Fruit fly (Drosophila melanogaster): Measurements from ENCODE around the gene mgl.

mgl gene

dm6 chrX:9319140-9319539, 180.8 kb downstream of the mgl start, which contains the start of the genes c12.1 and c12.2 (continued):
- TF ChIP-seq CG17186 (GFP tag; optimal IDR thresholded peaks at IDR 0.05) (peak; percentile 87), CG15514 (GFP tag; optimal IDR thresholded peaks at IDR 0.05) (peak; percentile 75), CG2712 (tag; optimal IDR thresholded peaks at IDR 0.05) (no peak), Nf-YB (GFP tag; optimal IDR thresholded peaks at IDR 0.05) (peak; percentile 6), Bteb2 (GFP tag; optimal IDR thresholded peaks at IDR 0.05) (no peak), CG7839 (tag; optimal IDR thresholded peaks at IDR 0.05) (no peak), Atf3 (GFP tag; optimal IDR thresholded peaks at IDR 0.05) (no peak), CG31224 (GFP tag; IDR thresholded peaks at IDR 0.05) (no peak), ATbp (GFP tag; optimal IDR thresholded peaks at IDR 0.05) (no peak), CG34422 (GFP tag; IDR thresholded peaks at IDR 0.05) (peak; percentile 87), Ets65A (GFP tag) (peak; percentile 55), Adf1 (GFP tag; IDR thresholded peaks at IDR 0.05) (0 out of 2 replicates have a peak, but pooled peaks have one; percentile 6), CG6689 (GFP tag; IDR thresholded peaks at IDR 0.05) (no peak), vnd (GFP tag; IDR thresholded peaks at IDR 0.05; ENCODE audit: partially characterized antibody) (peak; percentile 47; the same call in 1 of the 3 replicates), zf30C (GFP tag; optimal IDR thresholded peaks at IDR 0.05) (no peak), Hey (tag; optimal IDR thresholded peaks at IDR 0.05) (no peak), onecut (GFP tag; IDR thresholded peaks at IDR 0.05) (no peak), Dek (tag; optimal IDR thresholded peaks at IDR 0.05) (no peak), CG12104 (GFP tag; optimal IDR thresholded peaks at IDR 0.05) (no peak), CG3281 (GFP tag; optimal IDR thresholded peaks at IDR 0.05) (no peak), E2f2 (GFP tag; IDR thresholded peaks at IDR 0.05) (peak; percentile 67), Oaz (GFP tag; IDR thresholded peaks at IDR 0.05) (no peak), esg (GFP tag; conservative IDR thresholded peaks at IDR 0.05) (no peak), corto (GFP tag; optimal IDR thresholded peaks at IDR 0.05) (no peak), CG42726 (GFP tag; IDR thresholded peaks at IDR 0.05; ENCODE audit: partially characterized antibody) (peak; percentile 72), CG32767 (GFP tag; IDR thresholded peaks at IDR 0.05) (no peak), gsb-n (tag; optimal IDR thresholded peaks at IDR 0.05) (no peak), ken (GFP tag; IDR thresholded peaks at IDR 0.05) (no peak), CG4617 (GFP tag; optimal IDR thresholded peaks at IDR 0.05; ENCODE audit: borderline replicate concordance) (peak; percentile 92), CG18262 (tag; optimal IDR thresholded peaks at IDR 0.05) (no peak), sima (GFP tag; optimal IDR thresholded peaks at IDR 0.05) (no peak), CG14710 (tag; optimal IDR thresholded peaks at IDR 0.05) (peak; percentile 58), zen2 (GFP tag; IDR thresholded peaks at IDR 0.05; ENCODE audit: partially characterized antibody) (0 out of 3 replicates have a peak, but pooled peaks have one; percentile 14), sens-2 (GFP tag; IDR thresholded peaks at IDR 0.05) (no peak), nerfin-1 (tag; optimal IDR thresholded peaks at IDR 0.05) (peak; percentile 29), CG10431 (GFP tag; optimal IDR thresholded peaks at IDR 0.05) (no peak), Ada2b (GFP tag; IDR thresholded peaks at IDR 0.05) (no peak), CG6254 (GFP tag; optimal IDR thresholded peaks at IDR 0.05) (no peak), odd (GFP tag; optimal IDR thresholded peaks at IDR 0.05) (no peak), HLHmδ (GFP tag; optimal IDR thresholded peaks at IDR 0.05) (peak; percentile 14), CG17568 (GFP tag; optimal IDR thresholded peaks at IDR 0.05) (no peak), Atf6 (GFP tag; IDR thresholded peaks at IDR 0.05) (no peak), pzg (GFP tag; optimal IDR thresholded peaks at IDR 0.05) (peak; percentile 97), zfh1 (GFP tag; IDR thresholded peaks at IDR 0.05) (no peak), HmgZ (tag; optimal IDR thresholded peaks at IDR 0.05) (peak; percentile 75), CG4820 (GFP tag; optimal IDR thresholded peaks at IDR 0.05) (no peak), CG6272 (GFP tag; IDR thresholded peaks at IDR 0.05) (no peak), jumu (GFP tag; optimal IDR thresholded peaks at IDR 0.05) (peak; percentile 51), CG8924 (tag; optimal IDR thresholded peaks at IDR 0.05) (no peak), CG17385 (GFP tag; optimal IDR thresholded peaks at IDR 0.05) (no peak), Bgb (GFP tag; IDR thresholded peaks at IDR 0.05; ENCODE audit: partially characterized antibody) (peak; percentile 69)

All from whole organism, embryonic.